Worm (Caenorhabditis elegans): Measurements from ENCODE around the gene odr-3.

- no peak for TF ChIP-seq nhr-23 (tag; optimal IDR thresholded peaks at IDR 0.05)
- TF ChIP-seq ama-1 (optimal IDR thresholded peaks at IDR 0.05), result no peak
- no peak for TF ChIP-seq snpc-4 (tag; optimal IDR thresholded peaks at IDR 0.05)
- no peak for TF ChIP-seq nhr-11 (tag; optimal IDR thresholded peaks at IDR 0.05)
- TF ChIP-seq jun-1 (tag; optimal IDR thresholded peaks at IDR 0.05), result no peak
- TF ChIP-seq ztf-11 (tag; optimal IDR thresholded peaks at IDR 0.05), result no peak
- TF ChIP-seq ztf-4 (tag; optimal IDR thresholded peaks at IDR 0.05), result no peak
These were observed 28.3 kb downstream of the odr-3 start for ce11 chrV:13221066-13221465.

Measured in whole organism, L3 larva.